Fruit fly (Drosophila melanogaster) Kc167 (cell line): ENCODE measurements around the gene cl.

Experiments used
- Myc ChIP-seq: fragments of >200 bp; optimal IDR thresholded peaks from 2 replicates; lab custom pipeline; 2017; ENCODE audit warnings: missing external identifiers
- Sin3A ChIP-seq: fragments of >200 bp; optimal IDR thresholded peaks from 2 replicates; lab custom pipeline; 2018; ENCODE audit warnings: missing external identifiers
- h ChIP-seq: fragments of >200 bp; optimal IDR thresholded peaks from 3 replicates; lab custom pipeline; 2018; ENCODE audit warnings: missing external identifiers
- insv ChIP-seq: fragments of >200 bp; optimal IDR thresholded peaks from 3 replicates; lab custom pipeline; 2018; ENCODE audit warnings: missing external identifiers
- psq ChIP-seq: fragments of >200 bp; optimal IDR thresholded peaks from 2 replicates; lab custom pipeline; 2017; ENCODE audit warnings: missing external identifiers
- ttk ChIP-seq: sonication (Bioruptor generic); optimal IDR thresholded peaks from 2 replicates; lab custom pipeline; 2017; ENCODE audit warnings: missing external identifiers

Gene cl

DNA sequence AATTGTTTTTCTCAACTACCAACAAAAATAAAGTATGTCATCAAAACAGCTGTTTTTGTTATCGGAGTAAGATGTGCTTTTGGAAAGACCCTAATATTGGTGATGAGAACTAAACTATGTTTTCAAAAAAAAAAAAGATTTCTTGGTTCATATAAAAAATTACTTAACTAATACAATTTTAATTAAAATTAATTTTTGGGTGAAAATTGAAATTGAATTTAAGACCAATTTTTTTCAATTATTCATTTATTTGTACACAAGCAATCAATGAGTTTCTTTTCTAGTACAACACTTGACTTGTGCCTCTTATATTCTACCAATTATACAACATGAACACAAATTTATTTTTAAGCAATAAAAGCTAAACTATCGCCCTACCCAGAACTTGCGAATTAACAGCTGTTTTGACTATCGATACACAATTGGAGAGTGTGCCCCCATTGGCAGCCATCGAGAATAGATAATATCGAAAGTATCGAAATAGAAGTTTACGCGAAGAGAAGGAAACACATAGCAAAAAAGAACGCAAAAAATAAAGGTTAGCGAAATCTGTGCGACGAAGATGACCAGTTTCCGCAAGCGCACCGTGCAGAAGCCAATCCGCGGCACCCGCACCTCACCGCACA, 4.0 kb downstream of the cl start, which contains the start of the genes Vps52 and Elp4:
Vps52 (minus strand) TSS at position 51 of the 626 bp plus-strand sequence.
Elp4 (plus strand) TSS at position 292 of the 626 bp plus-strand sequence.
- no peak for TF ChIP-seq Sin3A (lab: Kevin White, UChicago)
- no peak for TF ChIP-seq insv (lab: Kevin White, UChicago)
- no peak for TF ChIP-seq h (lab: Kevin White, UChicago)
- no peak for TF ChIP-seq Myc
- TF ChIP-seq psq, result no peak
- TF ChIP-seq ttk (lab: Kevin White, UChicago), result no peak

DNA sequence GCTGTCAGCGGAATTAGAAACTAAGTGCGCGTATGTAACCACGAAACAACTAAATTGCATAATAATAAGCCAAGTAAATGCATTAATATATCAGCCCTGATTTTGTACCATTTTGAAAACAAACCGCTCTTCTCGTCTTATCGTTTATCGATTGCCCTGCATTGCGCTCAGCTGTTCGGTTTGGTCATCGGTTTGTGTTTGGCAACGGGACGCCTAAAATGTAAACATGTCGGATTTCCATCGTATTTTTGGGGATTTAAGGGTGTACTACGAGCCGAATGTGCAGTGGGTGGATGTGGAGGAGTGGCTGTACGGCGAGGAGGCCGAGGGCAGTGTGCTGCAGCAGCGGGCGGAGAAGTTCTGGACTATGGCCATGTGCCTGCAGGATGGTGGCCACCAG, 5.8 kb downstream of the cl start, which contains the start of gene Cap-D3:
Cap-D3 (plus strand) TSS at position 183 of the 400 bp plus-strand sequence.
- no peak for TF ChIP-seq h (lab: Kevin White, UChicago)
- no peak for TF ChIP-seq psq
- no peak for TF ChIP-seq Sin3A (lab: Kevin White, UChicago)
- no peak for TF ChIP-seq Myc
- TF ChIP-seq ttk (lab: Kevin White, UChicago), result no peak
- TF ChIP-seq insv (lab: Kevin White, UChicago), result no peak

DNA sequence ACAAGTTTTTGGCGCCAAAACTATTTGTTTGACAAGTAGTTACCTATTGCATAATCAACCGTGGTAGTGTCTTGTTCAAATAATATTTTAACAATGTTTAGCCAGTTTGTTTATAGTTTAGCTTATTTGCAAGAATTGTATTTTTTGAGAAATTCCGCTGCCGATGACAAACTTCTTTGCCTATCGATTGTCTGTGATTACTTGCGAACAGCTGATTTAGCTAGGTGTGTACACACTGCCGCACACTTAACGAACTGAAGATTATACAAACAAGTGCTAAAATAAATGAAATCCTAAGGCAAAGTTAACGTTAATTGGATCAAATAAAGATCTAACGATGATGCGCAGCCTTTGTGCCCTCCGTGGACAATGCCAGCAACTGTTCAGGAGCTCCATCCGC, 6.8 kb downstream of the cl start, which contains the start of gene Cox11:
Cox11 (plus strand) TSS at position 220 of the 400 bp plus-strand sequence.
- TF ChIP-seq Sin3A (lab: Kevin White, UChicago) (no peak), ttk (lab: Kevin White, UChicago) (no peak), h (lab: Kevin White, UChicago) (no peak), insv (lab: Kevin White, UChicago) (no peak), psq (no peak), Myc (no peak)

DNA sequence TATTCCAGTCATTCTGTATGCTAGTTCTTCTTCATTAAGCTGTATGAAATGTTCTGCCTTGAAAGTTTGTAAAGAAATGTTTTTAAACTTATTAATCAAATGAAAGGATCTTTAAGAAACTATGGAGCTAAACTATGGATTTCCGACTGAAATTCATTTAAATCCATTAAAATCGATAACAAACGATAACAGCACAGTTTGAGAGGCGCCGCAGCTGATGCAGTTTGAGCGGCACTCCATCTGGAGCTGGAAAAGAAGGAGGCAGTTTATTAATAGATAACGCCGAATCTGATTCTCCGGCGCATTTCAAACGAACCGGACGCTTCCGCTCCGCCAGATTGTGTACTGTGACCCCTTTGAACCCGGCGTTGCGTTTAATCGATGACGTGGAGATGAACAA, 7.9 kb downstream of the cl start, which contains the start of gene CG31915:
CG31915 (plus strand) TSS at position 263 of the 400 bp plus-strand sequence.
- TF ChIP-seq Myc, result no peak
- no peak for TF ChIP-seq psq
- TF ChIP-seq h (lab: Kevin White, UChicago), result no peak
- no peak for TF ChIP-seq ttk (lab: Kevin White, UChicago)
- no peak for TF ChIP-seq Sin3A (lab: Kevin White, UChicago)
- TF ChIP-seq insv (lab: Kevin White, UChicago), result no peak

DNA sequence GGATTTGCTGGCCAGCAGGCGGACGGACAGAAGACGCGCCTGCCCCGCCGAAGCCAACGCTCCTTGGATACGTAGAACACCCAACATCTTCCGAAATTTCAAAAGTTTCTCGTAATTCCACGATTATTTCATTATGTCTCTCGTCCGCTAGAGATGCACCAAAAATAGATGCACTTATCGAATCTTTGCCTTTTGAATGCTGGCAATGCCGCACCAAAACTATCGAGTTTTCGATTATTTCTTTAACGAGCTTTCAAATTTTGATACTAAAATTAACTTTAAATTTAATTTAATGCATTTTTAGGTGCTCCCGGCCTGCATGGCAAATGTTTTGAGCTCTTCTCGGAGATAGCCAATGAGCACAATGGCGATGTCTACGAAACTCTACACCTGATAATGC, 12.1 kb downstream of the cl start, which contains the start of gene Coq6:
Coq6 (minus strand) TSS at position 163 of the 400 bp plus-strand sequence.
- TF ChIP-seq Sin3A (lab: Kevin White, UChicago) (no peak), ttk (lab: Kevin White, UChicago) (no peak), insv (lab: Kevin White, UChicago) (no peak), h (lab: Kevin White, UChicago) (no peak), psq (no peak), Myc (no peak)

DNA sequence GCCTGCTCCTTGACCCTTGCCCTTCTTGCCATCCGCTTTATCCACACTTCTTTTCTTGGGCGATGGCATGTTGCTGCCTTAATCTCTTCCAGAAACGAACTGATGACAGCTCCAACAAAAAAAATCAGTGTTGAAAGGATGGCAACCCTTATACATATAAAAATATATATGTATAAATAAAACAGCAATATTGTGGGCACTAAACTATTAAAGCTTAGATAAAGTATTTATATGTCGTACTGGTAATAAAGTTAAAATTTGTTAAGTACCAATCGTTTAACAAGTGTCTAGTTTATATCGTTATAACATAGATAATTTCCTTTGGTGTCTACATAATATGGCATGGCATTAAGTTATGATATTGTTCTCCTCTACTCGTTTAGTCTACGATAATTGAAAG, 16.7 kb downstream of the cl start, which contains the start of gene tomb:
tomb (minus strand) TSS at position 101 of the 400 bp plus-strand sequence.
- TF ChIP-seq psq, result no peak
- no peak for TF ChIP-seq Sin3A (lab: Kevin White, UChicago)
- no peak for TF ChIP-seq h (lab: Kevin White, UChicago)
- no peak for TF ChIP-seq Myc

DNA sequence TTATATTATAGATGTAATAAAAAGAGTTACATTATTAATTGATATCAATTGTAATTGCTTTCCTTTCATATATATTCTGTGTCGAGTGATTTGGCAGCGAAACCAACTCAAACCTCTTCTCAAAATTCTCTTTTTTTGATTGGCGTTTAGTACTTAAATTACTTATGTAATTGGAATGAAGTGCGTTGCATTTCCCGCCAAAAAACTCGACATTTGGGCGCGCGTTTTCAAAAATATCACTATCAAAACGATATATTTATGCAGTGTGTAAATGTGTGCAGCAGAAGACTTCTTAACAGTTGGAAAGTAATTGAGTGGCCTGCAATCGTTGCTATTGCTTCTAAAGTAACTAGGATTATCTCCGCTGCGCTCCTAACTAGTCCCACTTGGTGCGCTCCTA, 17.1 kb downstream of the cl start:
- no peak for TF ChIP-seq insv (lab: Kevin White, UChicago)
- no peak for TF ChIP-seq h (lab: Kevin White, UChicago)
- TF ChIP-seq Myc, result no peak
- TF ChIP-seq psq, result no peak
- no peak for TF ChIP-seq ttk (lab: Kevin White, UChicago)
- no peak for TF ChIP-seq Sin3A (lab: Kevin White, UChicago)

DNA sequence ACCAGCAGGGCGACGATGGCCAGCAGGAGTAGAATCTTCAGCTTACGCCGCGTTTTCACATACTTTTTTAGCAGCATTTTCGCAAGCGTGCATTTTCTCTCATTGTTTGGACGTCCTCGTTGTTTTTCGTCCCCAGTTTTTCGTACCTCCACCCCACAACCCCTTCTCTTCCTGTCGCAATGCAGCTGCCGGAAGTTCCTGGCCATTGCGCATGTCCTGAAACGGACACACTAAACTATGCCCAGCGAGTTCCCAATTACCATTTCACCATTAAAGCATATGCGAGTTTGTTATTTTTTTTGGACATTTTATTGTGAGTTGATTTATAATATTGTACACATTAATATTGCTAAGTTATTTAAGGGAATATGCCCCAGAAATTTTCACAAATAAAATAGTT, 19.1 kb downstream of the cl start, which contains the start of gene CG14015:
CG14015 (minus strand) TSS at position 163 of the 400 bp plus-strand sequence.
- TF ChIP-seq ttk (lab: Kevin White, UChicago), result no peak
- no peak for TF ChIP-seq h (lab: Kevin White, UChicago)
- no peak for TF ChIP-seq insv (lab: Kevin White, UChicago)
- no peak for TF ChIP-seq Sin3A (lab: Kevin White, UChicago)
- TF ChIP-seq psq, result no peak
- TF ChIP-seq Myc, result no peak

DNA sequence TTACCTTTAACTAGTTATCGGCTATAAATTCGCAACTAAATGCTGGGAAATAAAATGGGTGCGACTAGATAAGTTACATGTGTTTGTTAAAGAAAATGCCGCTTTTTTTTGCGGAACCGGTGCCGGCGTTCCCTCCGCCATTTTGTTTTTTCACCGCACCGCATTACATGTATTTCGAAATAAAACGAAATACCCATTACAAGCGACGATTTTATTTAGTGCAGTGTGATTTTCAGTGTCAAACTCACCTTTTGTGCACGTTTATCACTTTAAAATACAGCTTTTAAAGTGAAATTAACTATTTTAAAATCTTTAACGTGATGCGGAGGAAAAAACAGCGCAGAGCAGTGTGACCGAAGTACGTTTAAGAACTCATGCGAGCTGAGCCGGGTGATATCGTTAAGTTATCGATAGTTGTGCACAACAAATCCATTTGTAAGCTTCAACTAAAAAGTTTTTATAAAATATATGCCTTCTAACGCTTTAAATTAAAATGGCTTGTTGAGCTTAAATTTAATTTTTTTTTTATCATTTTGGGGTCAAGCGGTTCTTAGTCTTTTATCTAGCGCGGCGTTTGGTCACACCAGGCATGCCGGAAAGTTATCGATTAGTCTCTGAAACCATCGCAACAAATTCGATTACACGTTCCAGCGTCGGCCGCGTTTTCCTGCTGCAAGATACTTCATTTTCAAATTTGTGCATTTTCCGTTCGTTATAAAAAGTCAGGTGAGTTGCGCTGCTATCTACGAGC, 22.2 kb downstream of the cl start, which contains the start of the genes Hel25E and Lam:
Hel25E (minus strand) TSS at position 380 of the 751 bp plus-strand sequence.
Lam (plus strand) TSS at position 546 of the 751 bp plus-strand sequence.
- TF ChIP-seq Myc (no peak), h (lab: Kevin White, UChicago) (no peak), Sin3A (lab: Kevin White, UChicago) (no peak), insv (lab: Kevin White, UChicago) (no peak), ttk (lab: Kevin White, UChicago) (no peak), psq (no peak)

DNA sequence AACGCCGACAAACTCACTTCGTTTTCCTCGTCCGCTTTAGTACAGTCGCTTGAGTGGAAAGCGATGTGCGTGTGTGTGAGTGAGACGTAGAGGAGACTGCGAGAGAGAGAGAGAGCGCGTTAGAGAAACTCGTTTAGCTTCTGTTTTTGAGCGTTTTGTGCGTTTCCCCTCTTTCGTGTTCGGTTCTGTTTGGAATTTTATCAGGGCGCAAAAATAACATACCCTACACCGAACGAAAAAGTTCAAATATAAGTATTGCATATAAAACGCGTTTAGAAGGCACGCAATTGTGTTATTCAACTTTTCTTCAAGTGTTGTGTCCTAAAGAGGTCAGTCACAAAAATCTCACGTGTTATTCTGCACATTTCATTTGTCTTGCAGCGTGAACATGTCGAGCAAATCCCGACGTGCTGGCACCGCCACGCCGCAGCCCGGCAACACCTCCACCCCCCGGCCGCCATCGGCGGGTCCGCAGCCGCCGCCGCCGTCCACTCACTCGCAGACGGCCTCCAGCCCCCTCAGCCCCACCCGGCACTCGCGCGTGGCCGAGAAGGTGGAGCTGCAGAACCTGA, 23.1 kb downstream of the cl start:
- TF ChIP-seq h (lab: Kevin White, UChicago) (no peak), Myc (no peak), ttk (lab: Kevin White, UChicago) (no peak), psq (no peak), Sin3A (lab: Kevin White, UChicago) (no peak), insv (lab: Kevin White, UChicago) (no peak)

DNA sequence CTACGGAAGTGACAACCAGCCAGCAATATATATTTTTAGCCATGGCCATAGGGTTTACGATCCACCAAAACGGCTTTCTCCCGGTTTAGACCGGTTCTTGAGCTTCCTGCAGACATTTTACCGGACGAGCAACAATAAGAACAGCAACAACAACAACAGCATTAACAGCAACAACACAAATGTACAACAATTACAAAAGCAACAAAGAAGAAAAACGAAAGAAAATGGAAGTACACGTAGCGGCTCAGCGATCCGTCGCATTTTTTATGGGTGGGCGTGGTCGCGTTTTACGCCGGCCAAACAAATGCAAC, 26.2 kb downstream of the cl start:
- TF ChIP-seq insv (lab: Kevin White, UChicago) (no peak), psq (no peak), Myc (no peak), ttk (lab: Kevin White, UChicago) (no peak), h (lab: Kevin White, UChicago) (no peak), Sin3A (lab: Kevin White, UChicago) (no peak)
